Fruit fly (Drosophila melanogaster): ENCODE data around the gene hth.
A peak's percentile ranks its signal among the peaks of the same experiment; 100 is the strongest.

hth gene

DNA sequence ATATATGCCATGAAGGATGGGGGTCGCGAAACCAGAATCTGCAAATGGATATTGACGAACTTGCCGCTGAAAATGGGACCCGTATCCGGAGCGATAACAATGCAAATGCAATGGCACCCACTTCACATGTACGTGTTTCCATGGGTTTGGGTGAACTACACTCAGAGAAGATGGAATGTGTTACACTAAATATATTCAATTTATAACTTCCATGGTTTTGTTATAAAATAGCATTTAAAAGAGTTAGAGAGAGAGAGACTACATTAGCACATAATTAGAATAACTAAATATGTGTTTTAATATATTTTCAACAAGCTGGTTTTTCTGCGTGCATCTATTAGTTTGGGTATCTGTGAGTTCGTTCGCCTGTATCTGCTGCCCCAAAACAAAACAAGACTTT, 11.1 kb downstream of the hth start (continued):
- TF ChIP-seq Dp (GFP tag; optimal IDR thresholded peaks at IDR 0.05) = no peak
- peak; percentile 37 for TF ChIP-seq CG17359 (tag; optimal IDR thresholded peaks at IDR 0.05)
- TF ChIP-seq CG8359 (GFP tag; optimal IDR thresholded peaks at IDR 0.05; ENCODE audit: borderline replicate concordance) = peak; percentile 8
- TF ChIP-seq CG30403 (GFP tag; optimal IDR thresholded peaks at IDR 0.05) = peak; percentile 34
- TF ChIP-seq CG2116 (GFP tag; optimal IDR thresholded peaks at IDR 0.05) = peak; percentile 7
- peak; percentile 56 for TF ChIP-seq fd96Cb (tag; optimal IDR thresholded peaks at IDR 0.05)
- no peak for TF ChIP-seq ftz-f1 (GFP tag; optimal IDR thresholded peaks at IDR 0.05)
- TF ChIP-seq Hmr (GFP tag; optimal IDR thresholded peaks at IDR 0.05) = no peak
- TF ChIP-seq fd102C (GFP tag; optimal IDR thresholded peaks at IDR 0.05) = no peak
- no peak for TF ChIP-seq Opbp (GFP tag; IDR thresholded peaks at IDR 0.05; ENCODE audit: partially characterized antibody)
- TF ChIP-seq ab (GFP tag; optimal IDR thresholded peaks at IDR 0.05) = no peak
- TF ChIP-seq Nf-YB (GFP tag; optimal IDR thresholded peaks at IDR 0.05) = peak; percentile 7
- no peak for TF ChIP-seq YL-1 (GFP tag; optimal IDR thresholded peaks at IDR 0.05)
- no peak for TF ChIP-seq Hr39 (optimal IDR thresholded peaks at IDR 0.05)
- no peak for TF ChIP-seq CG13287 (GFP tag; IDR thresholded peaks at IDR 0.05; ENCODE audit: partially characterized antibody)
- TF ChIP-seq H15 (GFP tag; IDR thresholded peaks at IDR 0.05) = no peak
- no peak for TF ChIP-seq da (GFP tag; optimal IDR thresholded peaks at IDR 0.05)
- TF ChIP-seq CG33557 (GFP tag; optimal IDR thresholded peaks at IDR 0.05) = peak; percentile 20
- TF ChIP-seq CG8388 (GFP tag; optimal IDR thresholded peaks at IDR 0.05) = peak; percentile 57
- TF ChIP-seq zen (tag; optimal IDR thresholded peaks at IDR 0.05) = peak; percentile 65
- 0 out of 2 replicates have a peak, but pooled peaks have one; percentile 54 for TF ChIP-seq Awh (GFP tag; IDR thresholded peaks at IDR 0.05)
- no peak for TF ChIP-seq CG31388 (GFP tag; optimal IDR thresholded peaks at IDR 0.05)
- no peak for TF ChIP-seq CG10147 (GFP tag; optimal IDR thresholded peaks at IDR 0.05)
- TF ChIP-seq Gsc (GFP tag; IDR thresholded peaks at IDR 0.05) = no peak
- no peak for TF ChIP-seq tup (GFP tag; optimal IDR thresholded peaks at IDR 0.05)
- peak; percentile 23 for TF ChIP-seq pum (GFP tag; optimal IDR thresholded peaks at IDR 0.05)
- no peak for TF ChIP-seq unc-4 (GFP tag; IDR thresholded peaks at IDR 0.05; ENCODE audit: partially characterized antibody)
- TF ChIP-seq chinmo (GFP tag; IDR thresholded peaks at IDR 0.05; ENCODE audit: partially characterized antibody) = no peak
- peak; percentile 47; the same call in 1 of the 2 replicates for TF ChIP-seq stc (GFP tag; IDR thresholded peaks at IDR 0.05)
- no peak for TF ChIP-seq rib (GFP tag; IDR thresholded peaks at IDR 0.05)
- TF ChIP-seq CG7963 (GFP tag; IDR thresholded peaks at IDR 0.05; ENCODE audit: partially characterized antibody) = no peak
- TF ChIP-seq CG15269 (tag; optimal IDR thresholded peaks at IDR 0.05) = no peak
- no peak for TF ChIP-seq NC2α (GFP tag; optimal IDR thresholded peaks at IDR 0.05)
- TF ChIP-seq Gug (GFP tag; IDR thresholded peaks at IDR 0.05) = peak; percentile 25; the same call in 1 of the 4 replicates
- TF ChIP-seq Hr3 (GFP tag; optimal IDR thresholded peaks at IDR 0.05) = peak; percentile 28
- TF ChIP-seq insv (GFP tag; optimal IDR thresholded peaks at IDR 0.05) = no peak
- peak; percentile 31 for TF ChIP-seq CG18599 (GFP tag; optimal IDR thresholded peaks at IDR 0.05)
- no peak for TF ChIP-seq Myb (GFP tag; optimal IDR thresholded peaks at IDR 0.05)
- TF ChIP-seq gfzf (GFP tag; optimal IDR thresholded peaks at IDR 0.05) = no peak
- peak; percentile 61; the same call in 2 of the 3 replicates for TF ChIP-seq CG34422 (GFP tag; IDR thresholded peaks at IDR 0.05)
- TF ChIP-seq CG2199 (GFP tag; IDR thresholded peaks at IDR 0.05) = no peak
- no peak for TF ChIP-seq GATAe (GFP tag; conservative IDR thresholded peaks at IDR 0.05)
- TF ChIP-seq abd-A (tag; optimal IDR thresholded peaks at IDR 0.05) = no peak
- TF ChIP-seq CG17361 (GFP tag; IDR thresholded peaks at IDR 0.05) = peak; percentile 68
- TF ChIP-seq Doc3 (GFP tag; IDR thresholded peaks at IDR 0.05; ENCODE audit: partially characterized antibody) = no peak
- peak; percentile 17 for TF ChIP-seq Asciz (GFP tag; optimal IDR thresholded peaks at IDR 0.05)
- peak; percentile 50 for TF ChIP-seq gcm (GFP tag; optimal IDR thresholded peaks at IDR 0.05)
- no peak for TF ChIP-seq CG12104 (GFP tag; optimal IDR thresholded peaks at IDR 0.05)
- no peak for TF ChIP-seq corto (GFP tag; optimal IDR thresholded peaks at IDR 0.05)
- no peak for TF ChIP-seq gt (GFP tag; IDR thresholded peaks at IDR 0.05)

All from whole organism, embryonic.